ENCODE assay signal across 4 worm cellular contexts in the genomic region with DNA sequence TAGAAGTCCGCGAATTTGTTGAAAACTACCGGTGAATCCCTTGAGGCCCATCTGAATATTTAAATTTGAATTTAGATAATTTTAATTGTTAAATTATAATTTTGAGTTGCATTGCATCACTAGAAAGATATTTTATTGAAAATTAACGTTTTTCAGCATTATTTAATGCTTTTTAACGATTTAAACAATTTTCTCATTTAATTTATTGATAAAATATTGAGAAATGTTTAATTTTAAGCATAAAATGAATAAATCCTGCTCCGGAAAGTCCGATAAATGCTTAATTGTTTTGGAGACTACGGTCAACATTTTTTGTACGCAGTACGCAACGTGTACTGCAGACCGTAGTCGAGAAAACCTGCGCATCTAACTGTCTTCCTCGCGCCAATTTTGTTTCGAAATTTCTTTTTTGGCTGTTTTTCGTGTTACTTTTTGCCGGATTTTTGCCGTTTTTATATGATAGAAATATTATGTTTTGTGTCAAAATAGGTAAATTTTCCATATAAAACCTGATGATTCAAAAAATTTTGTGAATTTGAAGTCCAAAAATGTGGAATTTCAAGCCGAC.
A peak's percentile ranks its signal among the peaks of the same experiment; 100 is the strongest.
TF ChIP-seq lines count a peak whose summit lies in the region.

A gene (minus strand): TSS at position 51 of the 568 bp plus-strand sequence.
A gene (minus strand): TSS at position 51 of the 568 bp plus-strand sequence.
A gene (plus strand): TSS at position 383 of the 568 bp plus-strand sequence.

TF ChIP-seq in whole organism, L2 larva, 48 proteins besides CTCF, POLR2A, EP300 and RAD21 (continues in another document):
- TF ChIP-seq nhr-6 (tag; optimal IDR thresholded peaks at IDR 0.05; lab: Kevin White, UChicago) (peak; percentile 61), mdl-1 (tag; optimal IDR thresholded peaks at IDR 0.05; lab: Kevin White, UChicago) (peak in 1 of 2 experiments; percentile 30), snpc-4 (tag; optimal IDR thresholded peaks at IDR 0.05; lab: Kevin White, UChicago) (peak; percentile 86), F13H6.1 (tag; optimal IDR thresholded peaks at IDR 0.05; lab: Kevin White, UChicago) (peak; percentile 66), mbf-1 (tag; optimal IDR thresholded peaks at IDR 0.05; lab: Kevin White, UChicago) (no peak), nhr-11 (tag; optimal IDR thresholded peaks at IDR 0.05; lab: Kevin White, UChicago) (no peak), unc-62 (GFP tag; optimal IDR thresholded peaks at IDR 0.05; lab: Kevin White, UChicago) (no peak), ZK546.5 (tag; optimal IDR thresholded peaks at IDR 0.05; lab: Kevin White, UChicago) (peak; percentile 94), ztf-11 (tag; optimal IDR thresholded peaks at IDR 0.05; lab: Kevin White, UChicago) (no peak), blmp-1 (tag; optimal IDR thresholded peaks at IDR 0.05; lab: Kevin White, UChicago; ENCODE audit: insufficient read depth) (peak; percentile 14), lin-39 (tag; optimal IDR thresholded peaks at IDR 0.05; lab: Kevin White, UChicago) (no peak), nhr-21 (tag; optimal IDR thresholded peaks at IDR 0.05; lab: Kevin White, UChicago) (peak; percentile 78), fos-1 (tag; optimal IDR thresholded peaks at IDR 0.05; lab: Kevin White, UChicago) (peak; percentile 76), gmeb-1 (tag; optimal IDR thresholded peaks at IDR 0.05; lab: Kevin White, UChicago) (peak; percentile 80), nhr-10 (tag; optimal IDR thresholded peaks at IDR 0.05; lab: Kevin White, UChicago) (no peak), peb-1 (tag; optimal IDR thresholded peaks at IDR 0.05; lab: Kevin White, UChicago) (no peak), nhr-25 (tag; optimal IDR thresholded peaks at IDR 0.05; lab: Kevin White, UChicago) (peak; percentile 70), Y55F3AM.14 (GFP tag; optimal IDR thresholded peaks at IDR 0.05; lab: Kevin White, UChicago) (peak; percentile 2), nhr-23 (tag; optimal IDR thresholded peaks at IDR 0.05; lab: Kevin White, UChicago) (no peak), lin-13 (GFP tag; optimal IDR thresholded peaks at IDR 0.05; lab: Kevin White, UChicago) (peak; percentile 87), nhr-12 (tag; optimal IDR thresholded peaks at IDR 0.05; lab: Kevin White, UChicago) (no peak)

TF ChIP-seq in whole organism, L4 larva, 104 proteins besides CTCF, POLR2A, EP300 and RAD21 (continues in another document):
- peak; percentile 89 for TF ChIP-seq dpl-1 (GFP tag; optimal IDR thresholded peaks at IDR 0.05; lab: Kevin White, UChicago)
- no peak for TF ChIP-seq spr-3 (GFP tag; optimal IDR thresholded peaks at IDR 0.05; lab: Kevin White, UChicago)
- no peak for TF ChIP-seq ztf-11 (tag; optimal IDR thresholded peaks at IDR 0.05; lab: Kevin White, UChicago)
- peak; percentile 73 for TF ChIP-seq unc-130 (GFP tag; optimal IDR thresholded peaks at IDR 0.05; lab: Kevin White, UChicago)
- peak; percentile 90 for TF ChIP-seq mep-1 (tag; optimal IDR thresholded peaks at IDR 0.05; lab: Kevin White, UChicago)
- no peak for TF ChIP-seq Y105C5A.15 (GFP tag; IDR thresholded peaks at IDR 0.05; lab: Robert Waterston, UW)
- TF ChIP-seq Y48G9A.11 (GFP tag; IDR thresholded peaks at IDR 0.05; lab: Robert Waterston, UW) = no peak
- no peak for TF ChIP-seq tra-1 (GFP tag; IDR thresholded peaks at IDR 0.05; lab: Robert Waterston, UW)
- TF ChIP-seq ztf-7 (tag; optimal IDR thresholded peaks at IDR 0.05; lab: Kevin White, UChicago) = peak; percentile 74
- TF ChIP-seq fos-1 (tag; optimal IDR thresholded peaks at IDR 0.05; lab: Kevin White, UChicago) = no peak
- no peak for TF ChIP-seq D1046.2 (GFP tag; IDR thresholded peaks at IDR 0.05; lab: Robert Waterston, UW)
- TF ChIP-seq ceh-44 (GFP tag; IDR thresholded peaks at IDR 0.05; lab: Robert Waterston, UW) = no peak
- peak; percentile 65 for TF ChIP-seq nhr-25 (tag; optimal IDR thresholded peaks at IDR 0.05; lab: Kevin White, UChicago; ENCODE audit: borderline replicate concordance, insufficient read depth)
- TF ChIP-seq mes-2 (tag; optimal IDR thresholded peaks at IDR 0.05; lab: Kevin White, UChicago; ENCODE audit: poor library complexity, severe bottlenecking) = peak; percentile 92
- TF ChIP-seq ceh-62 (tag; optimal IDR thresholded peaks at IDR 0.05; lab: Kevin White, UChicago) = no peak
- TF ChIP-seq daf-19 (GFP tag; conservative IDR thresholded peaks at IDR 0.05; lab: Robert Waterston, UW) = no peak
- TF ChIP-seq F37D6.2 (tag; optimal IDR thresholded peaks at IDR 0.05; lab: Kevin White, UChicago) = peak; percentile 44
- TF ChIP-seq egl-43 (GFP tag; IDR thresholded peaks at IDR 0.05; lab: Robert Waterston, UW) = no peak
- no peak for TF ChIP-seq F44E2.7 (GFP tag; IDR thresholded peaks at IDR 0.05; lab: Robert Waterston, UW)
- no peak for TF ChIP-seq R02D3.7 (tag; optimal IDR thresholded peaks at IDR 0.05; lab: Kevin White, UChicago)
- TF ChIP-seq ceh-20 (GFP tag; IDR thresholded peaks at IDR 0.05; lab: Robert Waterston, UW) = peak; percentile 57; the same call in 1 of the 2 replicates

TF ChIP-seq in whole organism, late embryonic, 69 proteins besides CTCF, POLR2A, EP300 and RAD21 (continues in another document):
- peak; percentile 5 for TF ChIP-seq madf-2 (tag; optimal IDR thresholded peaks at IDR 0.05; lab: Kevin White, UChicago)
- TF ChIP-seq nhr-11 (tag; optimal IDR thresholded peaks at IDR 0.05; lab: Kevin White, UChicago) = no peak
- no peak for TF ChIP-seq eyg-1 (tag; optimal IDR thresholded peaks at IDR 0.05; lab: Kevin White, UChicago)
- TF ChIP-seq pros-1 (tag; optimal IDR thresholded peaks at IDR 0.05; lab: Kevin White, UChicago) = no peak
- TF ChIP-seq pax-1 (tag; optimal IDR thresholded peaks at IDR 0.05; lab: Kevin White, UChicago) = peak; percentile 31
- TF ChIP-seq dmd-4 (tag; optimal IDR thresholded peaks at IDR 0.05; lab: Kevin White, UChicago; ENCODE audit: borderline replicate concordance) = no peak
- peak; percentile 88 for TF ChIP-seq ceh-31 (tag; optimal IDR thresholded peaks at IDR 0.05; lab: Kevin White, UChicago)
- TF ChIP-seq odd-2 (tag; optimal IDR thresholded peaks at IDR 0.05; lab: Kevin White, UChicago) = no peak
- no peak for TF ChIP-seq pag-3 (tag; optimal IDR thresholded peaks at IDR 0.05; lab: Kevin White, UChicago; ENCODE audit: borderline replicate concordance)
- no peak for TF ChIP-seq sox-2 (GFP tag; IDR thresholded peaks at IDR 0.05; lab: Robert Waterston, UW)
- peak; percentile 47 for TF ChIP-seq ceh-18 (tag; optimal IDR thresholded peaks at IDR 0.05; lab: Kevin White, UChicago)
- no peak for TF ChIP-seq rnt-1 (tag; optimal IDR thresholded peaks at IDR 0.05; lab: Kevin White, UChicago)
- TF ChIP-seq mec-3 (tag; optimal IDR thresholded peaks at IDR 0.05; lab: Kevin White, UChicago; ENCODE audit: borderline replicate concordance) = no peak
- no peak for TF ChIP-seq ceh-22 (tag; optimal IDR thresholded peaks at IDR 0.05; lab: Kevin White, UChicago)
- TF ChIP-seq syd-9 (tag; optimal IDR thresholded peaks at IDR 0.05; lab: Kevin White, UChicago) = no peak
- TF ChIP-seq Y22D7AL.16 (tag; optimal IDR thresholded peaks at IDR 0.05; lab: Kevin White, UChicago) = peak; percentile 32
- TF ChIP-seq nfya-1 (tag; optimal IDR thresholded peaks at IDR 0.05; lab: Kevin White, UChicago) = peak; percentile 92
- no peak for TF ChIP-seq hlh-13 (GFP tag; optimal IDR thresholded peaks at IDR 0.05; lab: Kevin White, UChicago)
- peak; percentile 78 for TF ChIP-seq unc-42 (tag; optimal IDR thresholded peaks at IDR 0.05; lab: Kevin White, UChicago)
- TF ChIP-seq sdc-2 (tag; optimal IDR thresholded peaks at IDR 0.05; lab: Kevin White, UChicago) = no peak
- peak; percentile 31 for TF ChIP-seq ceh-2 (tag; optimal IDR thresholded peaks at IDR 0.05; lab: Kevin White, UChicago)
- no peak for TF ChIP-seq ceh-14 (tag; optimal IDR thresholded peaks at IDR 0.05; lab: Kevin White, UChicago)
- peak; percentile 18 for TF ChIP-seq ceh-19 (GFP tag; optimal IDR thresholded peaks at IDR 0.05; lab: Kevin White, UChicago)
- TF ChIP-seq pqm-1 (tag; optimal IDR thresholded peaks at IDR 0.05; lab: Kevin White, UChicago) = no peak

TF ChIP-seq in whole organism, mixed stage, embryonic, 35 proteins besides CTCF, POLR2A, EP300 and RAD21:
- TF ChIP-seq ztf-11 (tag; optimal IDR thresholded peaks at IDR 0.05; lab: Kevin White, UChicago) (no peak), nhr-2 (tag; optimal IDR thresholded peaks at IDR 0.05; lab: Kevin White, UChicago) (peak; percentile 63), pha-4 (tag; optimal IDR thresholded peaks at IDR 0.05; lab: Kevin White, UChicago) (peak; percentile 74), unc-62 (GFP tag; optimal IDR thresholded peaks at IDR 0.05; lab: Kevin White, UChicago) (peak; percentile 20), ceh-39 (tag; optimal IDR thresholded peaks at IDR 0.05; lab: Kevin White, UChicago) (peak; percentile 87), drap-1 (GFP tag; optimal IDR thresholded peaks at IDR 0.05; lab: Kevin White, UChicago) (peak; percentile 23), zip-8 (tag; optimal IDR thresholded peaks at IDR 0.05; lab: Kevin White, UChicago) (no peak), nhr-237 (tag; optimal IDR thresholded peaks at IDR 0.05; lab: Kevin White, UChicago) (peak; percentile 82), mls-2 (tag; optimal IDR thresholded peaks at IDR 0.05; lab: Kevin White, UChicago) (peak; percentile 75), mep-1 (tag; optimal IDR thresholded peaks at IDR 0.05; lab: Kevin White, UChicago) (peak; percentile 91), ceh-43 (GFP tag; optimal IDR thresholded peaks at IDR 0.05; lab: Kevin White, UChicago) (peak; percentile 28), nhr-12 (tag; optimal IDR thresholded peaks at IDR 0.05; lab: Kevin White, UChicago) (no peak), ces-1 (GFP tag; optimal IDR thresholded peaks at IDR 0.05; lab: Kevin White, UChicago) (peak; percentile 90), cnd-1 (tag; optimal IDR thresholded peaks at IDR 0.05; lab: Kevin White, UChicago) (no peak), lin-32 (GFP tag; optimal IDR thresholded peaks at IDR 0.05; lab: Kevin White, UChicago) (no peak), hlh-1 (tag; optimal IDR thresholded peaks at IDR 0.05; lab: Kevin White, UChicago) (peak; percentile 36), lsy-2 (tag; optimal IDR thresholded peaks at IDR 0.05; lab: Kevin White, UChicago) (peak; percentile 99), elt-3 (tag; optimal IDR thresholded peaks at IDR 0.05; lab: Kevin White, UChicago) (no peak), unc-120 (tag; optimal IDR thresholded peaks at IDR 0.05; lab: Kevin White, UChicago; ENCODE audit: poor library complexity, severe bottlenecking) (peak; percentile 57), lin-13 (tag; optimal IDR thresholded peaks at IDR 0.05; lab: Kevin White, UChicago) (peak; percentile 87), unc-39 (tag; optimal IDR thresholded peaks at IDR 0.05; lab: Kevin White, UChicago) (no peak), sptf-1 (tag; optimal IDR thresholded peaks at IDR 0.05; lab: Kevin White, UChicago) (peak; percentile 85), M03D4.4 (tag; optimal IDR thresholded peaks at IDR 0.05; lab: Kevin White, UChicago) (peak; percentile 14), blmp-1 (tag; optimal IDR thresholded peaks at IDR 0.05; lab: Kevin White, UChicago) (no peak)
